Worm (Caenorhabditis elegans) whole organism, L4 larva: Measurements from ENCODE around the gene R09E10.8.
"Not testable (repeated sequence)": the region's sequence is repeated elsewhere in the genome, so short reads cannot be mapped to it uniquely, and the experiment has no call there.

Experiments
- D1046.2 ChIP-seq: fragments of 200-800 bp; sonication (Bioruptor generic); IDR thresholded peaks from 2 replicates; pipeline ENCODE4 v1.3.6; 2022; ENCODE audit warnings: missing genetic modification characterization, missing compliant biosample characterization
- F26F4.8 ChIP-seq: fragments of 200-800 bp; sonication (Bioruptor generic); conservative IDR thresholded peaks from 2 replicates; pipeline ENCODE4 v1.3.6; 2022; ENCODE audit warnings: missing genetic modification characterization, missing compliant biosample characterization
- F37D6.2 ChIP-seq: sonication (generic microtip); optimal IDR thresholded peaks from 2 replicates; lab custom pipeline; 2016; ENCODE audit warnings: mild to moderate bottlenecking, missing genetic modification characterization, missing compliant biosample characterization
- Y48G9A.11 ChIP-seq: fragments of 200-800 bp; sonication (Bioruptor generic); IDR thresholded peaks from 2 replicates; pipeline ENCODE4 v1.3.6; 2022; ENCODE audit warnings: missing genetic modification reagents, missing genetic modification characterization, missing compliant biosample characterization
- aha-1 ChIP-seq: fragments of 150-350 bp; peaks from one replicate; lab custom pipeline; 2014; ENCODE audit warnings: missing biosample characterization, missing genetic modification characterization
- ama-1 ChIP-seq: fragments of 150-350 bp; optimal IDR thresholded peaks from 2 replicates; lab custom pipeline; 2014; ENCODE audit warnings: inconsistent platforms, mixed read lengths
- arid-1 ChIP-seq: fragments of 200-800 bp; sonication (Bioruptor generic); conservative IDR thresholded peaks from 2 replicates; pipeline ENCODE4 v1.3.6; 2022; ENCODE audit warnings: missing genetic modification reagents, missing genetic modification characterization, missing compliant biosample characterization
- ceh-82 ChIP-seq: sonication (generic microtip); optimal IDR thresholded peaks from 2 replicates; lab custom pipeline; 2017; ENCODE audit warnings: missing biosample characterization, missing genetic modification characterization
- ctbp-1 ChIP-seq: fragments of 200-800 bp; sonication (Bioruptor generic); IDR thresholded peaks from 2 replicates; pipeline ENCODE4 v1.3.6; 2022; ENCODE audit warnings: missing genetic modification reagents, missing genetic modification characterization, missing compliant biosample characterization
- daf-16 ChIP-seq, 3 experiments: sonication (generic microtip); optimal IDR thresholded peaks; 2 replicates each; lab custom pipeline; 2016 to 2017; ENCODE audit warnings: missing genetic modification characterization in 3 of 3, missing genetic modification reagents in 3 of 3, mild to moderate bottlenecking in 2 of 3, missing compliant biosample characterization in 2 of 3, missing biosample characterization in 1 of 3, moderate library complexity in 1 of 3
- dmd-6 ChIP-seq: fragments of 200-800 bp; sonication (Bioruptor generic); IDR thresholded peaks from 2 replicates; pipeline ENCODE4 v1.3.6; 2022; ENCODE audit warnings: missing genetic modification reagents, missing genetic modification characterization, missing compliant biosample characterization
- dmd-8 ChIP-seq: fragments of 200-800 bp; sonication (Bioruptor generic); IDR thresholded peaks from 2 replicates; pipeline ENCODE4 v1.3.6; 2022; ENCODE audit warnings: missing genetic modification characterization, missing compliant biosample characterization
- dve-1 ChIP-seq: sonication (generic microtip); optimal IDR thresholded peaks from 2 replicates; lab custom pipeline; 2017; ENCODE audit warnings: antibody characterized with exemption, mild to moderate bottlenecking, missing genetic modification characterization, missing compliant biosample characterization; ENCODE audit not compliant: insufficient read depth
- egl-27 ChIP-seq: sonication (generic microtip); optimal IDR thresholded peaks from 3 replicates; lab custom pipeline; 2017; ENCODE audit warnings: missing biosample characterization, missing genetic modification reagents, missing genetic modification characterization
- egl-43 ChIP-seq: fragments of 200-800 bp; sonication (Bioruptor generic); IDR thresholded peaks from 2 replicates; pipeline ENCODE4 v1.3.6; 2022; ENCODE audit warnings: missing genetic modification reagents, missing genetic modification characterization, missing compliant biosample characterization
- fkh-10 ChIP-seq: fragments of 150-350 bp; optimal IDR thresholded peaks from 2 replicates; lab custom pipeline; 2014; ENCODE audit warnings: missing biosample characterization, missing genetic modification reagents, missing genetic modification characterization
- hlh-11 ChIP-seq: fragments of 200-800 bp; sonication (Bioruptor generic); optimal IDR thresholded peaks from 2 replicates; lab custom pipeline; 2018; ENCODE audit warnings: mild to moderate bottlenecking, missing genetic modification characterization, missing compliant biosample characterization
- hmg-1.1 ChIP-seq: fragments of 200-800 bp; sonication (Bioruptor generic); IDR thresholded peaks from 2 replicates; pipeline ENCODE4 v1.3.6; 2022; ENCODE audit warnings: missing genetic modification reagents, missing genetic modification characterization, missing compliant biosample characterization
- lim-7 ChIP-seq: fragments of 200-800 bp; sonication (Bioruptor generic); IDR thresholded peaks from 2 replicates; pipeline ENCODE4 v1.3.6; 2022; ENCODE audit warnings: missing genetic modification characterization, missing compliant biosample characterization
- lin-1 ChIP-seq: fragments of 200-800 bp; sonication (Bioruptor generic); IDR thresholded peaks from 2 replicates; pipeline ENCODE4 v1.3.6; 2022; ENCODE audit warnings: missing genetic modification reagents, missing genetic modification characterization, missing compliant biosample characterization
- lin-29 ChIP-seq: fragments of 200-800 bp; sonication (Bioruptor generic); IDR thresholded peaks from 2 replicates; pipeline ENCODE4 v1.3.6; 2022; ENCODE audit warnings: missing genetic modification reagents, missing genetic modification characterization, missing compliant biosample characterization
- lin-38 ChIP-seq: fragments of 200-800 bp; sonication (Bioruptor generic); IDR thresholded peaks from 2 replicates; pipeline ENCODE4 v1.3.6; 2022; ENCODE audit warnings: missing genetic modification reagents, missing genetic modification characterization, missing compliant biosample characterization
- mdt-29 ChIP-seq: fragments of 200-800 bp; sonication (Bioruptor generic); IDR thresholded peaks from 2 replicates; pipeline ENCODE4 v1.3.6; 2022; ENCODE audit warnings: missing genetic modification reagents, missing genetic modification characterization, missing compliant biosample characterization
- mep-1 ChIP-seq: fragments of 150-350 bp; sonication (generic microtip); optimal IDR thresholded peaks from 3 replicates; lab custom pipeline; 2014; ENCODE audit warnings: missing biosample characterization, missing genetic modification characterization
- mes-2 ChIP-seq: sonication (generic microtip); optimal IDR thresholded peaks from 2 replicates; lab custom pipeline; 2016; ENCODE audit warnings: missing genotype, mild to moderate bottlenecking, missing genetic modification characterization, missing compliant biosample characterization; ENCODE audit not compliant: poor library complexity, severe bottlenecking
- mxl-3 ChIP-seq: fragments of 200-800 bp; sonication (Bioruptor generic); optimal IDR thresholded peaks from 2 replicates; lab custom pipeline; 2018; ENCODE audit warnings: mild to moderate bottlenecking, missing genetic modification characterization, missing compliant biosample characterization
- nhr-102 ChIP-seq: sonication (generic microtip); optimal IDR thresholded peaks from 2 replicates; lab custom pipeline; 2016; ENCODE audit warnings: mild to moderate bottlenecking, missing genetic modification characterization, moderate library complexity, missing compliant biosample characterization
- nhr-28 ChIP-seq: fragments of 150-350 bp; optimal IDR thresholded peaks from 2 replicates; lab custom pipeline; 2014; ENCODE audit warnings: missing biosample characterization, missing genetic modification characterization
- nhr-48 ChIP-seq: sonication (generic microtip); optimal IDR thresholded peaks from 2 replicates; lab custom pipeline; 2016; ENCODE audit warnings: mild to moderate bottlenecking, missing genetic modification characterization, missing compliant biosample characterization
- nhr-77 ChIP-seq: fragments of 150-350 bp; optimal IDR thresholded peaks from 2 replicates; lab custom pipeline; 2014; ENCODE audit warnings: missing biosample characterization, missing genetic modification characterization
- pha-4 ChIP-seq, 2 experiments: fragments of 150-350 bp in 1 of 2; fragments of 200-800 bp in 1 of 2; sonication (Bioruptor generic) in 1 of 2; IDR thresholded peaks in 1 of 2; optimal IDR thresholded peaks in 1 of 2; 2 replicates each; pipeline versions ENCODE4 v1.3.6 to Lab custom; 2014 to 2022; ENCODE audit warnings: missing genetic modification characterization in 2 of 2, missing genetic modification reagents in 2 of 2, missing biosample characterization in 1 of 2, missing compliant biosample characterization in 1 of 2
- php-3 ChIP-seq: fragments of 200-800 bp; sonication (Bioruptor generic); IDR thresholded peaks from 2 replicates; pipeline ENCODE4 v1.3.6; 2022; ENCODE audit warnings: missing genetic modification reagents, missing genetic modification characterization, missing compliant biosample characterization
- pqm-1 ChIP-seq: sonication (generic microtip); optimal IDR thresholded peaks from 2 replicates; lab custom pipeline; 2017; ENCODE audit warnings: missing biosample characterization, missing genetic modification characterization
- rbr-2 ChIP-seq: sonication (generic microtip); optimal IDR thresholded peaks from 2 replicates; lab custom pipeline; 2016; ENCODE audit warnings: missing genotype, missing genetic modification characterization, missing compliant biosample characterization
- saeg-2 ChIP-seq: fragments of 200-800 bp; sonication (Bioruptor generic); IDR thresholded peaks from 2 replicates; pipeline ENCODE4 v1.3.6; 2022; ENCODE audit warnings: missing genetic modification reagents, missing genetic modification characterization, missing compliant biosample characterization
- sdz-12 ChIP-seq: fragments of 200-800 bp; sonication (Bioruptor generic); optimal IDR thresholded peaks from 2 replicates; lab custom pipeline; 2018; ENCODE audit warnings: mild to moderate bottlenecking, missing genetic modification characterization, missing compliant biosample characterization
- set-16 ChIP-seq: fragments of 200-800 bp; sonication (Bioruptor generic); IDR thresholded peaks from 2 replicates; pipeline ENCODE4 v1.3.6; 2022; ENCODE audit warnings: missing genetic modification reagents, missing genetic modification characterization, missing compliant biosample characterization
- snpc-1.2 ChIP-seq: fragments of 200-800 bp; sonication (Bioruptor generic); IDR thresholded peaks from 2 replicates; pipeline ENCODE4 v1.3.6; 2022; ENCODE audit warnings: missing genetic modification reagents, missing genetic modification characterization, missing compliant biosample characterization
- tra-1 ChIP-seq: fragments of 200-800 bp; sonication (Bioruptor generic); IDR thresholded peaks from 2 replicates; pipeline ENCODE4 v1.3.6; 2022; ENCODE audit warnings: missing genetic modification reagents, missing genetic modification characterization, missing compliant biosample characterization
- vab-7 ChIP-seq: fragments of 200-800 bp; sonication (Bioruptor generic); IDR thresholded peaks from 2 replicates; pipeline ENCODE4 v1.3.6; 2022; ENCODE audit warnings: missing genetic modification reagents, missing genetic modification characterization, missing compliant biosample characterization

R09E10.8 gene

DNA sequence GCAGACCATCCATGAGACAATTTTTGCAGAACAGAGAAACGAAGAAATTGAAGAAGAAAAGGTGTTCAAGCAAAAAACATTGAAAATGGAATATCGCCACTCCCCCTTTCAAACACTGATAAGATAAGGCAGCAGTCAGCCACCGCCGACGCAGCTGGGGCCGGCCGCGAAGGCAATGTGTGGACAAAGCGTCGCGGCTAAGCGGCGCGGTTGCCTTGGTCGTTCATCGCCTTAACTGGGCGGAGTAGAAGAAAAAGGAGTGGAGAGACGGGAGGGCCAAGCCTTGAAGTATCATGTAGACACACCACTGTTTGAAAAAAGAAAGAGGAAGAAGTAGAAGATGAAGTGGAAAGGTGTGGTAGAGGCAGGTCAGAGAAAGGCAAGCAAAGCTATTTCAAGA lies 20.7 kb upstream of the R09E10.8 start:
- TF ChIP-seq ama-1 (lab: Kevin White, UChicago) (peak; percentile 4), nhr-77 (tag; lab: Kevin White, UChicago) (peak; percentile 8), egl-27 (tag; lab: Kevin White, UChicago) (no peak), pqm-1 (tag; lab: Kevin White, UChicago) (peak; percentile 55), dve-1 (tag; lab: Kevin White, UChicago) (peak; percentile 61), sdz-12 (GFP tag; lab: Kevin White, UChicago) (no peak), nhr-102 (peak; percentile 14), egl-43 (GFP tag; lab: Robert Waterston, UW) (peak; percentile 37; the same call in 1 of the 2 replicates), daf-16 (GFP tag; optimal IDR thresholded peaks at IDR 0.05; lab: Kevin White, UChicago) (no peak), daf-16 (tag; optimal IDR thresholded peaks at IDR 0.05; lab: Kevin White, UChicago) (peak; percentile 55), tra-1 (GFP tag; lab: Robert Waterston, UW) (0 out of 2 replicates have a peak, but pooled peaks have one; percentile 28), fkh-10 (GFP tag; lab: Kevin White, UChicago) (no peak), F37D6.2 (tag; lab: Kevin White, UChicago) (no peak), saeg-2 (0 out of 2 replicates have a peak, but pooled peaks have one; percentile 23), ceh-82 (no peak), hmg-1.1 (GFP tag; lab: Robert Waterston, UW) (peak; percentile 50; the same call in 1 of the 2 replicates), snpc-1.2 (peak; percentile 42; the same call in 1 of the 2 replicates), set-16 (GFP tag; lab: Robert Waterston, UW) (peak; percentile 83), dmd-6 (GFP tag; lab: Robert Waterston, UW) (peak; percentile 59), nhr-48 (tag; lab: Kevin White, UChicago) (no peak), hlh-11 (tag; lab: Kevin White, UChicago) (peak; percentile 84), lin-1 (GFP tag; lab: Robert Waterston, UW) (peak; percentile 41; the same call in 1 of the 2 replicates), rbr-2 (peak; percentile 15), mes-2 (tag; lab: Kevin White, UChicago) (peak; percentile 11), D1046.2 (GFP tag; lab: Robert Waterston, UW) (0 out of 2 replicates have a peak, but pooled peaks have one; percentile 50), ctbp-1 (GFP tag; lab: Robert Waterston, UW) (0 out of 2 replicates have a peak, but pooled peaks have one; percentile 14), aha-1 (tag; lab: Kevin White, UChicago) (peak; percentile 72), mxl-3 (peak; percentile 97), nhr-28 (tag; lab: Kevin White, UChicago) (peak; percentile 61), mep-1 (tag; lab: Kevin White, UChicago) (peak; percentile 23)

DNA sequence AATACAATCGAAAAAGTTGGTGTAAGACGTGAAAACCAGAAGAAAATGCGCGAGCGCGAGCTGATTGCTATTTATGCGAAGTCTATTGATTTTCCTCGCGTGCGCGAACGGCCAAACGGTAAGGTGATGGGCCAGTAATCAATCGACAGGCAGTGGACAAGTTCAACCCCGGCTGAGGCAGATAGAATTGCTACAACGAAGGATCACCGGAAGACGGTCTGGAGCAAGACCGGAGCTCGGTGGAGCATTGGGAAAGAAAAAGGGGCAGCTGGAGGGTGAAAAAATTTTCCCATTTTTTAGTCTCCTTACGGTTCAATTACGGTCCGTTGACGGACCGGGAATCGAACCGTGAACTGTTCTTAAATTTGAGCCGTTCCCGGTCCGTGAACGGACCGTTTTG lies 13.1 kb upstream of the R09E10.8 start:
- TF ChIP-seq pha-4 (GFP tag; IDR thresholded peaks at IDR 0.05; lab: Robert Waterston, UW) (peak; percentile 54), hmg-1.1 (GFP tag; lab: Robert Waterston, UW) (0 out of 2 replicates have a peak, but pooled peaks have one; percentile 17), D1046.2 (GFP tag; lab: Robert Waterston, UW) (0 out of 2 replicates have a peak, but pooled peaks have one; percentile 62), vab-7 (GFP tag; lab: Robert Waterston, UW) (peak; percentile 61), lin-29 (0 out of 2 replicates have a peak, but pooled peaks have one; percentile 12), dmd-8 (GFP tag; lab: Robert Waterston, UW) (peak; percentile 68; the same call in 1 of the 2 replicates), mdt-29 (GFP tag; lab: Robert Waterston, UW) (peak; percentile 54; the same call in 1 of the 2 replicates), Y48G9A.11 (peak; percentile 50; the same call in 1 of the 2 replicates), php-3 (GFP tag; lab: Robert Waterston, UW) (peak; percentile 48; the same call in 1 of the 2 replicates), lin-38 (GFP tag; lab: Robert Waterston, UW) (peak; percentile 35; the same call in 1 of the 2 replicates), F26F4.8 (GFP tag; lab: Robert Waterston, UW) (peak; percentile 54; the same call in 1 of the 2 replicates), ctbp-1 (GFP tag; lab: Robert Waterston, UW) (peak; percentile 50; the same call in 1 of the 2 replicates), egl-43 (GFP tag; lab: Robert Waterston, UW) (peak; percentile 83), set-16 (GFP tag; lab: Robert Waterston, UW) (peak; percentile 56), arid-1 (GFP tag; lab: Robert Waterston, UW) (0 out of 2 replicates have a peak, but pooled peaks have one; percentile 50), lim-7 (GFP tag; lab: Robert Waterston, UW) (peak; percentile 61; the same call in 1 of the 2 replicates), snpc-1.2 (peak; percentile 88)
- TF ChIP-seq pha-4 (tag; optimal IDR thresholded peaks at IDR 0.05; lab: Kevin White, UChicago): not testable (repeated sequence)
